Fruit fly (Drosophila melanogaster) Kc167 (cell line): Measurements from ENCODE around the gene Dtd.

Experiments
- Myc ChIP-seq: fragments of >200 bp; optimal IDR thresholded peaks from 2 replicates; lab custom pipeline; 2017; ENCODE audit warnings: missing external identifiers
- Sin3A ChIP-seq: fragments of >200 bp; optimal IDR thresholded peaks from 2 replicates; lab custom pipeline; 2018; ENCODE audit warnings: missing external identifiers
- h ChIP-seq: fragments of >200 bp; optimal IDR thresholded peaks from 3 replicates; lab custom pipeline; 2018; ENCODE audit warnings: missing external identifiers
- insv ChIP-seq: fragments of >200 bp; optimal IDR thresholded peaks from 3 replicates; lab custom pipeline; 2018; ENCODE audit warnings: missing external identifiers
- psq ChIP-seq: fragments of >200 bp; optimal IDR thresholded peaks from 2 replicates; lab custom pipeline; 2017; ENCODE audit warnings: missing external identifiers
- ttk ChIP-seq: sonication (Bioruptor generic); optimal IDR thresholded peaks from 2 replicates; lab custom pipeline; 2017; ENCODE audit warnings: missing external identifiers

The Dtd gene

DNA sequence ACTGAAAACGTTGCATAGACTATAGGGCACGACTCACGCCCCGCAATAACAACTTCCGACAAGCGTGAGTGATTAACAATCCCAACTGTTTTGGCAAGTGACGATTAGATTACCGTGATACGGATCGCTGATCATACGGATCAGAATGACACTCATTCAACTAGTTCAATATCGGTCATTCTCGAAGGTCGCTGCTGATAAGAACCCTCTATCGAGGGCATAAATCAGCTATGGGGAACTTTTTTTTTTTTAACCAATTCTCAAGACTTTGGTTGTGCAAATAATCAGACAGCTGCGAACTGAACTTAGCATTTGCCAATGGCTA is 29.0 kb downstream of the Dtd start:
- TF ChIP-seq h (lab: Kevin White, UChicago) (no peak), ttk (no peak), Myc (no peak), psq (lab: Kevin White, UChicago) (no peak), insv (lab: Kevin White, UChicago) (no peak), Sin3A (lab: Kevin White, UChicago) (no peak)

DNA sequence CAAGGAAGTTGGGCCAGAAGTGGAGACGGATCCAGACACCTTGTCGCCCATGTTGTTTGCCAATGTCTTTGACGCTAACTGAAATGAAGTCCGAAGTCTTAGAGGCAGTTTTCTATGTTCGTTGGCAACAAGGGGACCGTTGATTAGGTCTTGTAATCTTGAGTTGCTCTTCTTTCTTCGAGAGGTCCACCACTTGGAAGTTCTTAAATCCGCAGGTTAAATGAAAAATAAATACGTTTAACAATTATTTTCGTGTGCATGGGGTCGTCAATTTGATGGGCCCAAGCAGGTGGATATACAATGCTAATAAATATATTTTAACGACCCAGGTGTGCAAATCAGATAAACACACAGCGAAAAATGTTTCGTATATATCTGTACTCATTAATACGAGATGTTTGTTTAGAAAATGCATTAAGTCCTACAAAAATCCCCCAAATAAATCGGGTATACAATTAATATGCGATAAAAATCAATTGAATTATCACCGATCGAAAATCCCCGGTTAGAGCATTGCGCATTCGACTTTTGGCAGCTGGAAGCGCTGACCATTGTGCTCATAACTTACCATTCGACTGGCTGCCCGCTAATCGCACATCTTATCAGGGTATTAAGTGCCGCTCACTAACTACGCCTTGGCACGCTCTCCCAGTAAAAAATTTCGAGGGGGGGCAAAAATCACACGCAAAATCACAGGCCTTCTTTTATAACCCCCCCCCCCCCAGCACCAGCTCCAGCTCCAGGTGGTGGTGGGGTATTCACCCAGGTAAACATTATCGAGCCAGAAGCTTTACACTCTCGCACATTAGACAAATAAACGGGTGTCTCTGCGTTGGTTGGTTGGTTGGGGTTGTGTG is 30.9 kb downstream of the Dtd start, which contains the start of gene PGRP-LB:
TSS of gene PGRP-LB (minus strand) at position 51 of the 857 bp plus-strand sequence.
- TF ChIP-seq ttk: no peak
- no peak for TF ChIP-seq Sin3A (lab: Kevin White, UChicago)
- no peak for TF ChIP-seq Myc
- TF ChIP-seq insv (lab: Kevin White, UChicago): no peak
- no peak for TF ChIP-seq h (lab: Kevin White, UChicago)
- no peak for TF ChIP-seq psq (lab: Kevin White, UChicago)

DNA sequence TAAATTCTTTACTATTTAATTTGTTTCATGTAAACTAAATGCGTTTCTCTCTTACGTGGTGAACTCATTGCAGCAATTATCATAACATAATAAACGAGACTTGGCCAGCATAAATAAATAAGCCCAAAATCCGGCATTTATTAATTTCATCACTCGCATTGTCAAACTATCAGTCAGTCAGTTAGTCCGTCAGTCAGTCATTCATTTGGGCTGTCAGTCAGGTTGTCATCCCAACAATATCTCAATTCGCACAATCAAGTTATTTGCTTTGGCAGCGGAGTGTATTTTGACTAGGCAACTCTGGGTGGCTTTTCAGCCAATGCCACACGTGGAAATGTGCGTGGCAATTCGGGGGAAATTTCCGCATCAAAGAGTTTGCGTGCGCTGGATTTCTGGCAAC is 38.0 kb downstream of the Dtd start:
- TF ChIP-seq psq (lab: Kevin White, UChicago): no peak
- TF ChIP-seq Sin3A (lab: Kevin White, UChicago): no peak
- no peak for TF ChIP-seq Myc
- TF ChIP-seq insv (lab: Kevin White, UChicago): no peak
- TF ChIP-seq h (lab: Kevin White, UChicago): no peak
- no peak for TF ChIP-seq ttk

DNA sequence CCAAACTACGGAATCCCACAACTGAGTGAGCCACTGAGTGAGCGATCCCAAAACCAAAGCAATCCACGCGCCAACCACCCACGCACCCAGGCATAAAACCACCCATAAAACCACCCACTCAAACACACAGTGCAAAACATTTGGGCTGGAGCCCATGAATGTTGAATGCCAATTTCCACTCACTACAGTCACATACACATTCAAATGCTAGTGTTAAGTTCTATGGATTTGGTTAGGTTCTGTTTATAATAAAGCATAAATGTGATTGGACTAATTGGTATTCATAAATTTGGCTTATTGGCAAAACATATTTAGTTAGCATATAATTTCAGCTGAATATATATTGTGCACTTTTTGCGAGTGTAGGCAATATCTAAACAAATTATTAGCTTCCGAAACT is 39.9 kb downstream of the Dtd start:
- TF ChIP-seq Myc: no peak
- no peak for TF ChIP-seq psq (lab: Kevin White, UChicago)
- TF ChIP-seq Sin3A (lab: Kevin White, UChicago): no peak
- no peak for TF ChIP-seq h (lab: Kevin White, UChicago)
- TF ChIP-seq ttk: no peak
- TF ChIP-seq insv (lab: Kevin White, UChicago): no peak
